Worm (Caenorhabditis elegans): Measurements from ENCODE around the gene ssna-1.

Gene ssna-1

ce11 chrIV:390279-390678 lies 2.4 kb downstream of the ssna-1 start, which contains the start of the genes ears-2 and uncp-18 (continued):
- TF ChIP-seq aly-2 (tag; optimal IDR thresholded peaks at IDR 0.05) (no peak), skn-1 (tag; optimal IDR thresholded peaks at IDR 0.05) (peak; percentile 95), hpl-2 (GFP tag; optimal IDR thresholded peaks at IDR 0.05) (peak; percentile 60), nhr-20 (tag; optimal IDR thresholded peaks at IDR 0.05) (peak; percentile 92), C16A3.4 (tag; optimal IDR thresholded peaks at IDR 0.05) (peak; percentile 94), ces-1 (GFP tag; optimal IDR thresholded peaks at IDR 0.05) (no peak), ets-5 (GFP tag; IDR thresholded peaks at IDR 0.05) (no peak), hlh-17 (GFP tag; optimal IDR thresholded peaks at IDR 0.05; ENCODE audit: borderline replicate concordance) (no peak), unc-30 (tag; optimal IDR thresholded peaks at IDR 0.05) (no peak)

ce11 chrIV:393409-393930 lies 5.6 kb downstream of the ssna-1 start, which contains the start of the genes T07A9.15 and nog-1:
TSS of gene T07A9.15 (minus strand) at chrIV:393546.
TSS of gene nog-1 (plus strand) at chrIV:393880.
- TF ChIP-seq nhr-76 (tag; optimal IDR thresholded peaks at IDR 0.05) (no peak), nhr-90 (tag; optimal IDR thresholded peaks at IDR 0.05; ENCODE audit: poor library complexity) (peak; percentile 68), snu-23 (GFP tag; optimal IDR thresholded peaks at IDR 0.05) (peak; percentile 87), aha-1 (tag; optimal IDR thresholded peaks at IDR 0.05) (no peak), zip-4 (GFP tag; optimal IDR thresholded peaks at IDR 0.05) (no peak), ztf-4 (tag; optimal IDR thresholded peaks at IDR 0.05) (peak; percentile 32), ceh-82 (tag; optimal IDR thresholded peaks at IDR 0.05) (peak; percentile 57 to 74 (median 71)), ztf-11 (tag; optimal IDR thresholded peaks at IDR 0.05) (peak in 1 of 2 experiments; percentile 52), nhr-84 (tag; optimal IDR thresholded peaks at IDR 0.05) (no peak), nhr-71 (tag; optimal IDR thresholded peaks at IDR 0.05) (peak; percentile 79), snpc-4 (tag; optimal IDR thresholded peaks at IDR 0.05) (peak; percentile 36), isw-1 (GFP tag; IDR thresholded peaks at IDR 0.05) (peak; percentile 56), fkh-10 (GFP tag; optimal IDR thresholded peaks at IDR 0.05) (peak; percentile 32), unc-30 (tag; optimal IDR thresholded peaks at IDR 0.05) (no peak), vab-15 (tag; optimal IDR thresholded peaks at IDR 0.05) (peak; percentile 49), skn-1 (tag; optimal IDR thresholded peaks at IDR 0.05) (peak; percentile 33), sptf-1 (tag; optimal IDR thresholded peaks at IDR 0.05) (no peak), ceh-63 (GFP tag; optimal IDR thresholded peaks at IDR 0.05) (no peak), ama-1 (optimal IDR thresholded peaks at IDR 0.05) (no peak), pax-3 (tag; optimal IDR thresholded peaks at IDR 0.05) (peak; percentile 23), dsc-1 (tag; optimal IDR thresholded peaks at IDR 0.05) (peak; percentile 49), unc-130 (tag; optimal IDR thresholded peaks at IDR 0.05) (peak; percentile 82), C16A3.4 (tag; optimal IDR thresholded peaks at IDR 0.05) (peak; percentile 78), mdl-1 (tag; optimal IDR thresholded peaks at IDR 0.05) (peak in 1 of 2 experiments; percentile 59), nhr-77 (tag; optimal IDR thresholded peaks at IDR 0.05) (peak; percentile 53), lir-3 (tag; optimal IDR thresholded peaks at IDR 0.05; ENCODE audit: poor library complexity) (peak; percentile 18), ceh-8 (GFP tag; optimal IDR thresholded peaks at IDR 0.05) (no peak), nhr-11 (tag; optimal IDR thresholded peaks at IDR 0.05) (no peak), elt-2 (tag; optimal IDR thresholded peaks at IDR 0.05) (peak; percentile 7), pqm-1 (tag; optimal IDR thresholded peaks at IDR 0.05) (no peak), lin-14 (GFP tag; optimal IDR thresholded peaks at IDR 0.05) (no peak), nhr-47 (tag; optimal IDR thresholded peaks at IDR 0.05) (peak; percentile 76), unc-98 (GFP tag; IDR thresholded peaks at IDR 0.05) (no peak), zag-1 (tag; optimal IDR thresholded peaks at IDR 0.05) (no peak), fos-1 (tag; optimal IDR thresholded peaks at IDR 0.05) (peak; percentile 32), blmp-1 (tag; optimal IDR thresholded peaks at IDR 0.05) (peak; percentile 41), lin-35 (GFP tag; optimal IDR thresholded peaks at IDR 0.05) (peak; percentile 80 to 87), Y116A8C.19 (tag; optimal IDR thresholded peaks at IDR 0.05; ENCODE audit: borderline replicate concordance) (no peak), jun-1 (tag; optimal IDR thresholded peaks at IDR 0.05) (peak; percentile 45), nhr-28 (tag; optimal IDR thresholded peaks at IDR 0.05) (no peak), tbx-2 (tag; optimal IDR thresholded peaks at IDR 0.05) (peak; percentile 71), unc-86 (tag; optimal IDR thresholded peaks at IDR 0.05) (peak; percentile 61), lin-39 (tag; optimal IDR thresholded peaks at IDR 0.05) (peak; percentile 29), xbp-1 (tag; optimal IDR thresholded peaks at IDR 0.05) (peak; percentile 67), nhr-85 (tag) (peak; percentile 69)
